Worm (Caenorhabditis elegans) whole organism, L3 larva: Measurements from ENCODE around the gene pals-32.

Source experiments
- R02D3.7 ChIP-seq: fragments of 150-350 bp; optimal IDR thresholded peaks from 2 replicates; lab custom pipeline; 2014; ENCODE audit warnings: missing biosample characterization, missing genetic modification characterization
- aly-2 ChIP-seq: fragments of 150-350 bp; optimal IDR thresholded peaks from 2 replicates; lab custom pipeline; 2014; ENCODE audit warnings: missing biosample characterization, missing genetic modification characterization
- daf-12 ChIP-seq: fragments of 150-350 bp; optimal IDR thresholded peaks from 2 replicates; lab custom pipeline; 2014; ENCODE audit warnings: missing biosample characterization, missing genetic modification reagents, missing genetic modification characterization
- jun-1 ChIP-seq: fragments of 150-350 bp; optimal IDR thresholded peaks from 2 replicates; lab custom pipeline; 2014; ENCODE audit warnings: missing biosample characterization, missing genetic modification reagents, missing genetic modification characterization
- nhr-11 ChIP-seq: fragments of 150-350 bp; optimal IDR thresholded peaks from 2 replicates; lab custom pipeline; 2014; ENCODE audit warnings: missing biosample characterization, missing genetic modification characterization
- pqm-1 ChIP-seq: fragments of 150-350 bp; optimal IDR thresholded peaks from 2 replicates; lab custom pipeline; 2017; ENCODE audit warnings: missing biosample characterization, missing genetic modification characterization, inconsistent platforms
- snpc-4 ChIP-seq: fragments of 150-350 bp; optimal IDR thresholded peaks from 2 replicates; lab custom pipeline; 2014; ENCODE audit warnings: missing biosample characterization, missing genetic modification characterization
- unc-62 ChIP-seq: fragments of 150-350 bp; sonication (generic microtip); optimal IDR thresholded peaks from 4 replicates; lab custom pipeline; 2014; ENCODE audit warnings: missing biosample characterization, missing genetic modification reagents, missing genetic modification characterization
- ztf-11 ChIP-seq: fragments of 150-350 bp; optimal IDR thresholded peaks from 2 replicates; lab custom pipeline; 2014; ENCODE audit warnings: missing biosample characterization, missing genetic modification characterization

DNA sequence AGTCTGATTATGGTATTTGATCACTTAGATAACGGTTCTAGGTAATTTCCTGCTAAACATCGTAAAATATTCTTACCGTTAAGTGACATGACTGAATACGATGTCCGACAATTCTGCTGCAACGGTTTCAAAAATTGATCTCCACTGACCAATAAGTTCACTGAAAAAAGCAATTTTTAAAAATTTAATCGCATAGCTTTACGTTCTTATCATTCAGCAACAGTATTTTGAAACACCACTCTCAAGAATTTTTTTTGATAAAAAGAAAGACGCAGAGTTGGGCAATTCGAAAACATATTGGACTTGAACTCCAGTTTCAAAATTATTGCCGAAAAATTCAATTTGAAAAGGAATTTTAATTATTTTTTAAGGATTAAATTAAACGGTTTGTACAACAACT, 31.1 kb downstream of the pals-32 start, which contains the start of gene C31B8.12:
- TF ChIP-seq unc-62 (GFP tag; lab: Kevin White, UChicago) (no peak), aly-2 (no peak), ztf-11 (no peak), nhr-11 (tag; lab: Kevin White, UChicago) (no peak), R02D3.7 (tag; lab: Kevin White, UChicago) (no peak), jun-1 (tag; lab: Kevin White, UChicago) (no peak), pqm-1 (tag; lab: Kevin White, UChicago) (no peak), daf-12 (no peak), snpc-4 (tag; lab: Kevin White, UChicago) (no peak)
